Worm (Caenorhabditis elegans) whole organism, L3 larva: Measurements from ENCODE around the gene acbp-5.

Source experiments
- R02D3.7 ChIP-seq: fragments of 150-350 bp; optimal IDR thresholded peaks from 2 replicates; lab custom pipeline; 2014; ENCODE audit warnings: missing biosample characterization, missing genetic modification characterization
- ZK546.5 ChIP-seq: sonication (generic microtip); optimal IDR thresholded peaks from 2 replicates; lab custom pipeline; 2017; ENCODE audit warnings: missing biosample characterization, missing genetic modification characterization
- aly-2 ChIP-seq: fragments of 150-350 bp; optimal IDR thresholded peaks from 2 replicates; lab custom pipeline; 2014; ENCODE audit warnings: missing biosample characterization, missing genetic modification characterization
- ama-1 ChIP-seq: fragments of 150-350 bp; optimal IDR thresholded peaks from 2 replicates; lab custom pipeline; 2018
- ceh-16 ChIP-seq: sonication (generic microtip); optimal IDR thresholded peaks from 2 replicates; lab custom pipeline; 2017; ENCODE audit warnings: missing biosample characterization, missing genetic modification characterization
- ceh-28 ChIP-seq: fragments of 150-350 bp; optimal IDR thresholded peaks from 2 replicates; lab custom pipeline; 2014; ENCODE audit warnings: missing biosample characterization, missing genetic modification reagents, missing genetic modification characterization
- ceh-82 ChIP-seq: fragments of 150-350 bp; optimal IDR thresholded peaks from 2 replicates; lab custom pipeline; 2014; ENCODE audit warnings: missing biosample characterization, missing genetic modification characterization
- ceh-9 ChIP-seq: sonication (generic microtip); optimal IDR thresholded peaks from 2 replicates; lab custom pipeline; 2018; ENCODE audit warnings: missing biosample characterization, missing genetic modification characterization
- daf-12 ChIP-seq: fragments of 150-350 bp; optimal IDR thresholded peaks from 2 replicates; lab custom pipeline; 2014; ENCODE audit warnings: missing biosample characterization, missing genetic modification reagents, missing genetic modification characterization
- egl-27 ChIP-seq: sonication (generic microtip); optimal IDR thresholded peaks from 4 replicates; lab custom pipeline; 2017; ENCODE audit warnings: missing biosample characterization, missing genetic modification reagents, missing genetic modification characterization
- egl-5 ChIP-seq: fragments of 150-350 bp; optimal IDR thresholded peaks from 2 replicates; lab custom pipeline; 2017; ENCODE audit warnings: missing biosample characterization, missing genetic modification reagents, missing genetic modification characterization, inconsistent platforms
- elt-1 ChIP-seq: fragments of 150-350 bp; optimal IDR thresholded peaks from 2 replicates; lab custom pipeline; 2014; ENCODE audit warnings: missing biosample characterization, missing genetic modification characterization
- elt-2 ChIP-seq: sonication (generic microtip); optimal IDR thresholded peaks from 2 replicates; lab custom pipeline; 2016; ENCODE audit warnings: missing genetic modification reagents, mild to moderate bottlenecking, missing genetic modification characterization, missing compliant biosample characterization
- elt-3 ChIP-seq, 3 experiments: fragments of 150-350 bp in 1 of 3; sonication (generic microtip) in 2 of 3; optimal IDR thresholded peaks; 2 replicates in 2 of 3; 4 replicates in 1 of 3; lab custom pipeline; 2014 to 2017; ENCODE audit warnings: missing biosample characterization in 3 of 3, missing genetic modification characterization in 3 of 3
- eor-1 ChIP-seq, 2 experiments: fragments of 150-350 bp; optimal IDR thresholded peaks; 2 replicates each; lab custom pipeline; 2014 to 2018; ENCODE audit warnings: missing biosample characterization in 2 of 2, missing genetic modification characterization in 2 of 2
- fkh-10 ChIP-seq: sonication (generic microtip); optimal IDR thresholded peaks from 2 replicates; lab custom pipeline; 2017; ENCODE audit warnings: missing biosample characterization, missing genetic modification reagents, missing genetic modification characterization
- fkh-2 ChIP-seq: fragments of 150-350 bp; optimal IDR thresholded peaks from 2 replicates; lab custom pipeline; 2014; ENCODE audit warnings: missing biosample characterization, missing genetic modification reagents, missing genetic modification characterization
- fos-1 ChIP-seq: fragments of 150-350 bp; optimal IDR thresholded peaks from 2 replicates; lab custom pipeline; 2014; ENCODE audit warnings: missing biosample characterization, missing genetic modification characterization
- hmg-11 ChIP-seq: sonication (generic microtip); optimal IDR thresholded peaks from 2 replicates; lab custom pipeline; 2016; ENCODE audit warnings: missing genetic modification characterization, missing compliant biosample characterization
- jun-1 ChIP-seq: fragments of 150-350 bp; optimal IDR thresholded peaks from 2 replicates; lab custom pipeline; 2014; ENCODE audit warnings: missing biosample characterization, missing genetic modification reagents, missing genetic modification characterization
- lin-15B ChIP-seq: fragments of 150-350 bp; optimal IDR thresholded peaks from 2 replicates; lab custom pipeline; 2014; ENCODE audit warnings: missing biosample characterization, missing genetic modification characterization
- lin-39 ChIP-seq: fragments of 150-350 bp; optimal IDR thresholded peaks from 2 replicates; lab custom pipeline; 2018; ENCODE audit warnings: missing biosample characterization, missing genetic modification reagents, missing genetic modification characterization
- lsy-12 ChIP-seq: sonication (generic microtip); optimal IDR thresholded peaks from 2 replicates; lab custom pipeline; 2016; ENCODE audit warnings: mild to moderate bottlenecking, missing genetic modification characterization, missing compliant biosample characterization
- mdl-1 ChIP-seq: fragments of 150-350 bp; optimal IDR thresholded peaks from 2 replicates; lab custom pipeline; 2014; ENCODE audit warnings: missing biosample characterization, missing genetic modification characterization
- mml-1 ChIP-seq: fragments of 150-350 bp; sonication (generic microtip); optimal IDR thresholded peaks from 3 replicates; lab custom pipeline; 2014; ENCODE audit warnings: missing biosample characterization, missing genetic modification characterization
- nfya-1 ChIP-seq: sonication (generic microtip); optimal IDR thresholded peaks from 2 replicates; lab custom pipeline; 2017; ENCODE audit warnings: missing genetic modification characterization, mild to moderate bottlenecking, missing compliant biosample characterization, antibody characterized with exemption, moderate library complexity; ENCODE audit not compliant: insufficient read depth
- nhr-11 ChIP-seq: fragments of 150-350 bp; optimal IDR thresholded peaks from 2 replicates; lab custom pipeline; 2014; ENCODE audit warnings: missing biosample characterization, missing genetic modification characterization
- nhr-12 ChIP-seq: fragments of 150-350 bp; optimal IDR thresholded peaks from 2 replicates; lab custom pipeline; 2014; ENCODE audit warnings: missing biosample characterization, missing genetic modification characterization
- nhr-23 ChIP-seq: fragments of 150-350 bp; optimal IDR thresholded peaks from 2 replicates; lab custom pipeline; 2014; ENCODE audit warnings: missing biosample characterization, missing genetic modification reagents, missing genetic modification characterization
- nhr-237 ChIP-seq: fragments of 150-350 bp; optimal IDR thresholded peaks from 2 replicates; lab custom pipeline; 2014; ENCODE audit warnings: missing biosample characterization, missing genetic modification characterization
- nhr-25 ChIP-seq: sonication (generic microtip); optimal IDR thresholded peaks from 2 replicates; lab custom pipeline; 2017; ENCODE audit warnings: missing biosample characterization, missing genetic modification characterization
- nhr-28 ChIP-seq: fragments of 150-350 bp; optimal IDR thresholded peaks from 2 replicates; lab custom pipeline; 2014; ENCODE audit warnings: missing biosample characterization, missing genetic modification characterization
- nhr-43 ChIP-seq: sonication (generic microtip); optimal IDR thresholded peaks from 2 replicates; lab custom pipeline; 2016; ENCODE audit warnings: mild to moderate bottlenecking, missing genetic modification characterization, missing compliant biosample characterization; ENCODE audit not compliant: poor library complexity, severe bottlenecking
- nhr-67 ChIP-seq: fragments of 150-350 bp; optimal IDR thresholded peaks from 2 replicates; lab custom pipeline; 2014; ENCODE audit warnings: missing biosample characterization, missing genetic modification characterization
- nhr-76 ChIP-seq: fragments of 150-350 bp; sonication (generic microtip); optimal IDR thresholded peaks from 5 replicates; lab custom pipeline; 2014; ENCODE audit warnings: missing biosample characterization, missing genetic modification characterization
- nhr-77 ChIP-seq: fragments of 150-350 bp; optimal IDR thresholded peaks from 2 replicates; lab custom pipeline; 2014; ENCODE audit warnings: missing biosample characterization, missing genetic modification characterization
- pha-4 ChIP-seq: fragments of 150-350 bp; optimal IDR thresholded peaks from 2 replicates; lab custom pipeline; 2014; ENCODE audit warnings: missing biosample characterization, missing genetic modification reagents, missing genetic modification characterization
- pqm-1 ChIP-seq: fragments of 150-350 bp; optimal IDR thresholded peaks from 2 replicates; lab custom pipeline; 2017; ENCODE audit warnings: missing biosample characterization, missing genetic modification characterization, inconsistent platforms
- sea-2 ChIP-seq: fragments of 150-350 bp; sonication (generic microtip); optimal IDR thresholded peaks from 4 replicates; lab custom pipeline; 2014; ENCODE audit warnings: missing biosample characterization, missing genetic modification reagents, missing genetic modification characterization
- skn-1 ChIP-seq: fragments of 150-350 bp; optimal IDR thresholded peaks from 2 replicates; lab custom pipeline; 2014; ENCODE audit warnings: missing biosample characterization, missing genetic modification characterization
- snpc-4 ChIP-seq: fragments of 150-350 bp; optimal IDR thresholded peaks from 2 replicates; lab custom pipeline; 2014; ENCODE audit warnings: missing biosample characterization, missing genetic modification characterization
- tbx-2 ChIP-seq: sonication (generic microtip); optimal IDR thresholded peaks from 2 replicates; lab custom pipeline; 2016; ENCODE audit warnings: mild to moderate bottlenecking, missing genetic modification characterization, missing compliant biosample characterization
- unc-39 ChIP-seq: sonication (generic microtip); optimal IDR thresholded peaks from 4 replicates; lab custom pipeline; 2017; ENCODE audit warnings: missing biosample characterization, missing genetic modification characterization
- unc-62 ChIP-seq: fragments of 150-350 bp; sonication (generic microtip); optimal IDR thresholded peaks from 4 replicates; lab custom pipeline; 2014; ENCODE audit warnings: missing biosample characterization, missing genetic modification reagents, missing genetic modification characterization
- zag-1 ChIP-seq: fragments of 150-350 bp; optimal IDR thresholded peaks from 2 replicates; lab custom pipeline; 2014; ENCODE audit warnings: missing biosample characterization, missing genetic modification characterization
- ztf-11 ChIP-seq: fragments of 150-350 bp; optimal IDR thresholded peaks from 2 replicates; lab custom pipeline; 2014; ENCODE audit warnings: missing biosample characterization, missing genetic modification characterization
- ztf-4 ChIP-seq: fragments of 150-350 bp; optimal IDR thresholded peaks from 2 replicates; lab custom pipeline; 2014; ENCODE audit warnings: missing biosample characterization, missing genetic modification characterization

Gene acbp-5

DNA sequence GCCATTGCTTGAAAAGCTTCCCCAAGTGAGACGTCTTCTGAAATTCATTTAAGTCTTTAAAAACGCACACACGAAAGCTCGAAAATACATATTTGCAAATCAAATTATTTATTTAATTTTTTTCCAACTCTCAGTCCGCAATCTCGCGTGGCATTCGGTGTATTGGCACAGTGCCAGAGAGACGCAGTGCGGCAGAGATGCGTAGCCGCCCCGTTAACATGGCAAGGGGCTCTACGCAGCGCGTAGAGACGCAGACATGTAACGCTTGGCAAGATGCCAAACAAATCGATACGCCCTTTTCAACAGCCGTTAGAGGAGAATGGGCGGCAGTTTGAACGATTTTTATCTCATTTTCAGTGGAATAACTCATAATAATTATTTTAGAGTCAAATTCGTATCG, 2.0 kb upstream of the acbp-5 start, which contains the start of the genes drr-2 and set-16:
Gene drr-2 (minus strand): TSS at position 37 of the 400 bp plus-strand sequence.
Gene set-16 (plus strand): TSS at position 383 of the 400 bp plus-strand sequence.
- peak; percentile 99 for TF ChIP-seq fkh-10 (GFP tag; lab: Kevin White, UChicago)
- no peak for TF ChIP-seq nhr-67 (tag; lab: Kevin White, UChicago)
- TF ChIP-seq ama-1 (lab: Kevin White, UChicago), result peak; percentile 77
- peak; percentile 0 to 92 (median 71) for TF ChIP-seq elt-3 (tag; optimal IDR thresholded peaks at IDR 0.05; lab: Kevin White, UChicago)
- TF ChIP-seq nhr-11 (tag; lab: Kevin White, UChicago), result peak; percentile 95
- no peak for TF ChIP-seq nhr-12
- TF ChIP-seq egl-5 (tag; lab: Kevin White, UChicago), result peak; percentile 81
- TF ChIP-seq nhr-28 (tag; lab: Kevin White, UChicago), result peak; percentile 76
- TF ChIP-seq lin-39 (tag; lab: Kevin White, UChicago), result peak; percentile 97
- TF ChIP-seq elt-2, result peak; percentile 94
- peak; percentile 99 for TF ChIP-seq nfya-1 (tag; lab: Kevin White, UChicago)
- peak; percentile 33 for TF ChIP-seq nhr-237 (tag; lab: Kevin White, UChicago)
- peak; percentile 100 for TF ChIP-seq nhr-25 (tag; lab: Kevin White, UChicago)
- TF ChIP-seq hmg-11 (tag; lab: Kevin White, UChicago), result peak; percentile 94
- peak; percentile 80 for TF ChIP-seq zag-1 (tag; lab: Kevin White, UChicago)
- peak; percentile 98 for TF ChIP-seq lsy-12 (tag; lab: Kevin White, UChicago)
- peak; percentile 92 for TF ChIP-seq nhr-77
- peak; percentile 98 for TF ChIP-seq lin-15B (tag; lab: Kevin White, UChicago)
- TF ChIP-seq eor-1 (tag; optimal IDR thresholded peaks at IDR 0.05; lab: Kevin White, UChicago), result peak in 1 of 2 experiments; percentile 69
- peak; percentile 95 for TF ChIP-seq sea-2 (GFP tag; lab: Kevin White, UChicago)
- no peak for TF ChIP-seq ztf-11 (tag; lab: Kevin White, UChicago)
- TF ChIP-seq daf-12 (tag; lab: Kevin White, UChicago), result peak; percentile 66
- no peak for TF ChIP-seq ceh-16 (tag; lab: Kevin White, UChicago)
- peak; percentile 97 for TF ChIP-seq tbx-2 (tag; lab: Kevin White, UChicago)
- TF ChIP-seq nhr-43 (tag; lab: Kevin White, UChicago), result peak; percentile 98
- TF ChIP-seq unc-62 (GFP tag; lab: Kevin White, UChicago), result peak; percentile 94
- peak; percentile 93 for TF ChIP-seq snpc-4 (tag; lab: Kevin White, UChicago)
- peak; percentile 45 for TF ChIP-seq nhr-76 (tag; lab: Kevin White, UChicago)
- peak; percentile 81 for TF ChIP-seq aly-2 (tag; lab: Kevin White, UChicago)
- peak; percentile 94 for TF ChIP-seq R02D3.7
- peak; percentile 75 for TF ChIP-seq ZK546.5
- peak; percentile 88 for TF ChIP-seq fos-1 (tag; lab: Kevin White, UChicago)
- TF ChIP-seq ceh-9 (tag; lab: Kevin White, UChicago), result no peak
- TF ChIP-seq egl-27 (tag; lab: Kevin White, UChicago), result peak; percentile 91
- TF ChIP-seq pha-4 (tag; lab: Kevin White, UChicago), result peak; percentile 99
- TF ChIP-seq pqm-1, result peak; percentile 92
- TF ChIP-seq ceh-28 (tag; lab: Kevin White, UChicago), result peak; percentile 99
- peak; percentile 99 for TF ChIP-seq nhr-23 (tag; lab: Kevin White, UChicago)
- no peak for TF ChIP-seq fkh-2 (tag; lab: Kevin White, UChicago)
- TF ChIP-seq skn-1, result peak; percentile 94
- TF ChIP-seq ceh-82, result peak; percentile 95
- no peak for TF ChIP-seq mml-1 (tag; lab: Kevin White, UChicago)
- TF ChIP-seq jun-1 (tag; lab: Kevin White, UChicago), result peak; percentile 98
- peak; percentile 38 for TF ChIP-seq mdl-1 (tag; lab: Kevin White, UChicago)
- peak; percentile 90 for TF ChIP-seq ztf-4
- peak; percentile 32 for TF ChIP-seq unc-39 (tag; lab: Kevin White, UChicago)
- TF ChIP-seq elt-1 (tag; lab: Kevin White, UChicago), result peak; percentile 82
